Worm (Caenorhabditis elegans): ENCODE measurements around the gene cyp-32A1.

The cyp-32A1 gene

DNA sequence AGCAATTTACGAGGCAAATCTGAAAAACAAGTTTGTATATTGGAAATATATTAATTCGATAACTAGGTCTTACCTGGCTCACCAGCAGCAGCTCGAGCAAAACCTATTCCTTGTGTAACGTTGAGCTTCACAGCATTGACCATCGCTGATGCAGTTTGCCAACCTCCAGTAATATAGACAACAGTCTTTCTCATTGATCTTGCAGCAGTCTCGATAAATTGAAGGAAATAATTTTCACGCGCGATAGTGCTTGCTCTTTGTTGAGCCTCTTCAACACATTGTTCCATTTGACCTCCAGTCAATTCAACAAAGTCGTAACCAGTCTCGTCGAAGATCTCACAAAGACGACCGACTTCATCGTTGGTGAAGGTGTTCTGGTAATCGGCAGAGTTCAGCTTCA, 29.0 kb downstream of the cyp-32A1 start:
- TF ChIP-seq B0310.2 (tag; optimal IDR thresholded peaks at IDR 0.05) (no peak), ceh-13 (GFP tag; optimal IDR thresholded peaks at IDR 0.05) (no peak), hnd-1 (tag; optimal IDR thresholded peaks at IDR 0.05) (no peak), tbx-11 (GFP tag; IDR thresholded peaks at IDR 0.05) (no peak), pes-1 (GFP tag; IDR thresholded peaks at IDR 0.05) (no peak), tra-4 (tag; optimal IDR thresholded peaks at IDR 0.05) (no peak)

- TF ChIP-seq ceh-13 (GFP tag; optimal IDR thresholded peaks at IDR 0.05) (no peak), flt-1 (GFP tag; IDR thresholded peaks at IDR 0.05) (no peak), hmg-4 (GFP tag; optimal IDR thresholded peaks at IDR 0.05) (no peak), tbx-37 (GFP tag; conservative IDR thresholded peaks at IDR 0.05) (no peak), tra-4 (tag; optimal IDR thresholded peaks at IDR 0.05) (no peak), ama-1 (optimal IDR thresholded peaks at IDR 0.05) (no peak), tbx-11 (GFP tag; IDR thresholded peaks at IDR 0.05) (no peak), B0310.2 (tag; optimal IDR thresholded peaks at IDR 0.05) (no peak), hnd-1 (tag; optimal IDR thresholded peaks at IDR 0.05) (no peak), F13C5.2 (tag; optimal IDR thresholded peaks at IDR 0.05) (no peak), aly-1 (tag; optimal IDR thresholded peaks at IDR 0.05) (no peak)
Measured at ce11 chrV:7811758-7812157, 30.1 kb downstream of the cyp-32A1 start, which contains the start of gene ZK742.4. ZK742.4 (minus strand) TSS chrV:7811792.

ce11 chrV:7814601-7815000, 33.0 kb downstream of the cyp-32A1 start, which contains the start of gene ZK742.6:
ZK742.6 (minus strand) TSS chrV:7814942.
- TF ChIP-seq aly-1 (tag; optimal IDR thresholded peaks at IDR 0.05) (no peak), tra-4 (tag; optimal IDR thresholded peaks at IDR 0.05) (no peak), ets-7 (tag; optimal IDR thresholded peaks at IDR 0.05) (no peak), hmg-4 (GFP tag; optimal IDR thresholded peaks at IDR 0.05) (no peak), hnd-1 (tag; optimal IDR thresholded peaks at IDR 0.05) (no peak), tbx-11 (GFP tag; IDR thresholded peaks at IDR 0.05) (no peak), B0310.2 (tag; optimal IDR thresholded peaks at IDR 0.05) (no peak), flt-1 (GFP tag; IDR thresholded peaks at IDR 0.05) (no peak), hmbx-1 (tag; optimal IDR thresholded peaks at IDR 0.05) (no peak), F13C5.2 (tag; optimal IDR thresholded peaks at IDR 0.05) (no peak), pes-1 (GFP tag; IDR thresholded peaks at IDR 0.05) (no peak), ceh-36 (tag; optimal IDR thresholded peaks at IDR 0.05) (no peak), sea-1 (GFP tag; conservative IDR thresholded peaks at IDR 0.05) (no peak), scrt-1 (GFP tag; IDR thresholded peaks at IDR 0.05) (no peak), ceh-13 (GFP tag; optimal IDR thresholded peaks at IDR 0.05) (no peak), ama-1 (optimal IDR thresholded peaks at IDR 0.05) (no peak), tbx-37 (GFP tag; conservative IDR thresholded peaks at IDR 0.05) (no peak)

ce11 chrV:7816486-7816885, 34.9 kb downstream of the cyp-32A1 start:
- TF ChIP-seq ets-7 (tag; optimal IDR thresholded peaks at IDR 0.05) = no peak
- no peak for TF ChIP-seq flt-1 (GFP tag; IDR thresholded peaks at IDR 0.05)
- no peak for TF ChIP-seq scrt-1 (GFP tag; IDR thresholded peaks at IDR 0.05)
- TF ChIP-seq tbx-37 (GFP tag; conservative IDR thresholded peaks at IDR 0.05) = no peak
- TF ChIP-seq F13C5.2 (tag; optimal IDR thresholded peaks at IDR 0.05) = no peak
- no peak for TF ChIP-seq ceh-36 (tag; optimal IDR thresholded peaks at IDR 0.05)
- no peak for TF ChIP-seq hnd-1 (tag; optimal IDR thresholded peaks at IDR 0.05)
- no peak for TF ChIP-seq hmg-4 (GFP tag; optimal IDR thresholded peaks at IDR 0.05)
- no peak for TF ChIP-seq hmbx-1 (tag; optimal IDR thresholded peaks at IDR 0.05)

ce11 chrV:7819585-7819984, 38.0 kb downstream of the cyp-32A1 start:
- TF ChIP-seq ceh-36 (tag; optimal IDR thresholded peaks at IDR 0.05) (no peak), hmbx-1 (tag; optimal IDR thresholded peaks at IDR 0.05) (no peak), pes-1 (GFP tag; IDR thresholded peaks at IDR 0.05) (no peak), tbx-37 (GFP tag; conservative IDR thresholded peaks at IDR 0.05) (no peak), ets-7 (tag; optimal IDR thresholded peaks at IDR 0.05) (no peak), aly-1 (tag; optimal IDR thresholded peaks at IDR 0.05) (no peak), tra-4 (tag; optimal IDR thresholded peaks at IDR 0.05) (no peak), tbx-11 (GFP tag; IDR thresholded peaks at IDR 0.05) (no peak), scrt-1 (GFP tag; IDR thresholded peaks at IDR 0.05) (no peak), hmg-4 (GFP tag; optimal IDR thresholded peaks at IDR 0.05) (no peak), hnd-1 (tag; optimal IDR thresholded peaks at IDR 0.05) (no peak), ceh-13 (GFP tag; optimal IDR thresholded peaks at IDR 0.05) (no peak), ama-1 (optimal IDR thresholded peaks at IDR 0.05) (no peak)

ce11 chrV:7820270-7820669, 38.7 kb downstream of the cyp-32A1 start, which contains the start of gene lbp-4:
lbp-4 (plus strand) TSS chrV:7820578.
- TF ChIP-seq hnd-1 (tag; optimal IDR thresholded peaks at IDR 0.05) (no peak), hmbx-1 (tag; optimal IDR thresholded peaks at IDR 0.05) (no peak), ets-7 (tag; optimal IDR thresholded peaks at IDR 0.05) (peak; percentile 3), flt-1 (GFP tag; IDR thresholded peaks at IDR 0.05) (peak; percentile 4; the same call in 1 of the 2 replicates)

- no peak for TF ChIP-seq flt-1 (GFP tag; IDR thresholded peaks at IDR 0.05)
- no peak for TF ChIP-seq hmg-4 (GFP tag; optimal IDR thresholded peaks at IDR 0.05)
- no peak for TF ChIP-seq sea-1 (GFP tag; conservative IDR thresholded peaks at IDR 0.05)
- TF ChIP-seq aly-1 (tag; optimal IDR thresholded peaks at IDR 0.05) = no peak
- no peak for TF ChIP-seq scrt-1 (GFP tag; IDR thresholded peaks at IDR 0.05)
- no peak for TF ChIP-seq ceh-13 (GFP tag; optimal IDR thresholded peaks at IDR 0.05)
Measured at ce11 chrV:7822655-7823054, 41.0 kb downstream of the cyp-32A1 start.

ce11 chrV:7824138-7824537, 42.5 kb downstream of the cyp-32A1 start:
- no peak for TF ChIP-seq F13C5.2 (tag; optimal IDR thresholded peaks at IDR 0.05)

- no peak for TF ChIP-seq aly-1 (tag; optimal IDR thresholded peaks at IDR 0.05)
Measured at ce11 chrV:7825836-7826235, 44.2 kb downstream of the cyp-32A1 start.
